Worm (Caenorhabditis elegans): ENCODE results near the gene chil-22.

ce11 chrII:9485081-9485730 lies 19.2 kb upstream of the chil-22 start:
- no peak for TF ChIP-seq lin-13 (GFP tag; optimal IDR thresholded peaks at IDR 0.05)
- TF ChIP-seq nhr-237 (tag; optimal IDR thresholded peaks at IDR 0.05), result no peak
- TF ChIP-seq alr-1 (tag; optimal IDR thresholded peaks at IDR 0.05), result no peak
- TF ChIP-seq R02D3.7 (tag; optimal IDR thresholded peaks at IDR 0.05), result no peak
- no peak for TF ChIP-seq elt-1 (tag; optimal IDR thresholded peaks at IDR 0.05)
- no peak for TF ChIP-seq nhr-6 (tag; optimal IDR thresholded peaks at IDR 0.05)
- TF ChIP-seq nhr-23 (tag; optimal IDR thresholded peaks at IDR 0.05), result no peak
- TF ChIP-seq unc-39 (tag; optimal IDR thresholded peaks at IDR 0.05), result no peak
- no peak for TF ChIP-seq aly-2 (tag; optimal IDR thresholded peaks at IDR 0.05)

Data from whole organism, L2 larva.